4 worm cellular contexts compared by ENCODE assay signal in genomic region chrIII:11592096-11592495, ce11.
TF ChIP-seq lines count a peak whose summit lies in the region.

No protein-coding gene starts in this region.

TF ChIP-seq in whole organism, L3 larva, 47 proteins besides CTCF, POLR2A, EP300 and RAD21:
- TF ChIP-seq ceh-28 (tag; optimal IDR thresholded peaks at IDR 0.05; lab: Kevin White, UChicago) (peak; percentile 83), nhr-67 (tag; optimal IDR thresholded peaks at IDR 0.05; lab: Kevin White, UChicago) (no peak), elt-2 (tag; optimal IDR thresholded peaks at IDR 0.05; lab: Kevin White, UChicago) (no peak)

TF ChIP-seq in whole organism, L4 larva, 104 proteins besides CTCF, POLR2A, EP300 and RAD21:
- no peak for TF ChIP-seq dmd-9 (GFP tag; IDR thresholded peaks at IDR 0.05; lab: Robert Waterston, UW)
- peak; percentile 84 for TF ChIP-seq ceh-28 (tag; optimal IDR thresholded peaks at IDR 0.05; lab: Kevin White, UChicago)

TF ChIP-seq in whole organism, late embryonic, 69 proteins besides CTCF, POLR2A, EP300 and RAD21:
- peak; percentile 13 for TF ChIP-seq ceh-48 (tag; optimal IDR thresholded peaks at IDR 0.05; lab: Kevin White, UChicago)
- no peak for TF ChIP-seq sox-2 (GFP tag; IDR thresholded peaks at IDR 0.05; lab: Robert Waterston, UW)
- TF ChIP-seq ttx-3 (tag; optimal IDR thresholded peaks at IDR 0.05; lab: Kevin White, UChicago), result no peak

TF ChIP-seq in whole organism, midembryonic, 9 proteins besides CTCF, POLR2A, EP300 and RAD21:
- no peak for TF ChIP-seq flt-1 (GFP tag; IDR thresholded peaks at IDR 0.05; lab: Robert Waterston, UW)
- TF ChIP-seq T22C8.4 (GFP tag; IDR thresholded peaks at IDR 0.05; lab: Robert Waterston, UW), result peak; percentile 77
TF ChIP-seq in whole organism, midembryonic: peak in this region for 1.
